Worm (Caenorhabditis elegans): Measurements from ENCODE around the gene F59B2.9.
A peak's percentile ranks its signal among the peaks of the same experiment; 100 is the strongest.

The F59B2.9 gene

ce11 chrIII:8984960-8985359 is 27.2 kb downstream of the F59B2.9 start:
- TF ChIP-seq eor-1 (tag; optimal IDR thresholded peaks at IDR 0.05) (no peak), ceh-28 (tag; optimal IDR thresholded peaks at IDR 0.05) (no peak), jun-1 (tag; optimal IDR thresholded peaks at IDR 0.05) (peak; percentile 38), snpc-4 (tag; optimal IDR thresholded peaks at IDR 0.05) (peak; percentile 46), pha-4 (tag; optimal IDR thresholded peaks at IDR 0.05) (peak; percentile 74), nhr-23 (tag; optimal IDR thresholded peaks at IDR 0.05) (peak; percentile 40), ceh-16 (tag; optimal IDR thresholded peaks at IDR 0.05) (no peak), tbx-2 (tag; optimal IDR thresholded peaks at IDR 0.05) (peak; percentile 9), pqm-1 (tag; optimal IDR thresholded peaks at IDR 0.05) (no peak), nhr-43 (tag; optimal IDR thresholded peaks at IDR 0.05; ENCODE audit: poor library complexity, severe bottlenecking) (no peak), R02D3.7 (tag; optimal IDR thresholded peaks at IDR 0.05) (peak; percentile 2), elt-2 (tag; optimal IDR thresholded peaks at IDR 0.05) (peak; percentile 31), skn-1 (tag; optimal IDR thresholded peaks at IDR 0.05) (no peak), nhr-11 (tag; optimal IDR thresholded peaks at IDR 0.05) (no peak), unc-39 (tag; optimal IDR thresholded peaks at IDR 0.05) (no peak), fkh-10 (GFP tag; optimal IDR thresholded peaks at IDR 0.05) (peak; percentile 7), zag-1 (tag; optimal IDR thresholded peaks at IDR 0.05) (no peak), nfya-1 (tag; optimal IDR thresholded peaks at IDR 0.05; ENCODE audit: insufficient read depth) (peak; percentile 85), nhr-28 (tag; optimal IDR thresholded peaks at IDR 0.05) (no peak), egl-27 (tag; optimal IDR thresholded peaks at IDR 0.05) (no peak), egl-5 (tag; optimal IDR thresholded peaks at IDR 0.05) (peak; percentile 86), ceh-82 (tag; optimal IDR thresholded peaks at IDR 0.05) (no peak), ztf-4 (tag; optimal IDR thresholded peaks at IDR 0.05) (no peak), nhr-67 (tag; optimal IDR thresholded peaks at IDR 0.05) (no peak), lin-39 (tag; optimal IDR thresholded peaks at IDR 0.05) (peak; percentile 61), lin-15B (tag; optimal IDR thresholded peaks at IDR 0.05) (peak; percentile 32), nhr-77 (tag; optimal IDR thresholded peaks at IDR 0.05) (no peak), lsy-12 (tag; optimal IDR thresholded peaks at IDR 0.05) (peak; percentile 11), hmg-11 (tag; optimal IDR thresholded peaks at IDR 0.05) (peak; percentile 39), nhr-25 (tag; optimal IDR thresholded peaks at IDR 0.05) (peak; percentile 54), fkh-2 (tag; optimal IDR thresholded peaks at IDR 0.05) (no peak), nhr-237 (tag; optimal IDR thresholded peaks at IDR 0.05) (no peak)

- TF ChIP-seq nhr-23 (tag; optimal IDR thresholded peaks at IDR 0.05) = no peak
- no peak for TF ChIP-seq fkh-10 (GFP tag; optimal IDR thresholded peaks at IDR 0.05)
- TF ChIP-seq lin-15B (tag; optimal IDR thresholded peaks at IDR 0.05) = no peak
- TF ChIP-seq unc-39 (tag; optimal IDR thresholded peaks at IDR 0.05) = no peak
- TF ChIP-seq nhr-67 (tag; optimal IDR thresholded peaks at IDR 0.05) = no peak
- TF ChIP-seq elt-2 (tag; optimal IDR thresholded peaks at IDR 0.05) = peak; percentile 45
- no peak for TF ChIP-seq egl-27 (tag; optimal IDR thresholded peaks at IDR 0.05)
- no peak for TF ChIP-seq ama-1 (optimal IDR thresholded peaks at IDR 0.05)
- peak; percentile 4 for TF ChIP-seq pqm-1 (tag; optimal IDR thresholded peaks at IDR 0.05)
- TF ChIP-seq unc-62 (GFP tag; optimal IDR thresholded peaks at IDR 0.05) = no peak
These were observed 27.8 kb downstream of the F59B2.9 start for ce11 chrIII:8984412-8984811.

- no peak for TF ChIP-seq hmg-11 (tag; optimal IDR thresholded peaks at IDR 0.05)
- TF ChIP-seq elt-3 (tag; optimal IDR thresholded peaks at IDR 0.05) = peak in 2 of 3 experiments; percentile 36 to 84
- TF ChIP-seq elt-2 (tag; optimal IDR thresholded peaks at IDR 0.05) = peak; percentile 1
- no peak for TF ChIP-seq R02D3.7 (tag; optimal IDR thresholded peaks at IDR 0.05)
- no peak for TF ChIP-seq ceh-28 (tag; optimal IDR thresholded peaks at IDR 0.05)
- no peak for TF ChIP-seq tbx-2 (tag; optimal IDR thresholded peaks at IDR 0.05)
- TF ChIP-seq ztf-4 (tag; optimal IDR thresholded peaks at IDR 0.05) = no peak
- no peak for TF ChIP-seq nhr-25 (tag; optimal IDR thresholded peaks at IDR 0.05)
- TF ChIP-seq nhr-28 (tag; optimal IDR thresholded peaks at IDR 0.05) = no peak
- TF ChIP-seq daf-12 (tag; optimal IDR thresholded peaks at IDR 0.05) = no peak
- TF ChIP-seq fkh-10 (GFP tag; optimal IDR thresholded peaks at IDR 0.05) = no peak
- TF ChIP-seq ceh-9 (tag; optimal IDR thresholded peaks at IDR 0.05) = no peak
- no peak for TF ChIP-seq mdl-1 (tag; optimal IDR thresholded peaks at IDR 0.05)
- no peak for TF ChIP-seq ceh-16 (tag; optimal IDR thresholded peaks at IDR 0.05)
- TF ChIP-seq nhr-77 (tag; optimal IDR thresholded peaks at IDR 0.05) = no peak
- no peak for TF ChIP-seq egl-27 (tag; optimal IDR thresholded peaks at IDR 0.05)
- peak; percentile 67 for TF ChIP-seq nhr-23 (tag; optimal IDR thresholded peaks at IDR 0.05)
- no peak for TF ChIP-seq nhr-237 (tag; optimal IDR thresholded peaks at IDR 0.05)
- TF ChIP-seq snpc-4 (tag; optimal IDR thresholded peaks at IDR 0.05) = no peak
- TF ChIP-seq fkh-2 (tag; optimal IDR thresholded peaks at IDR 0.05) = no peak
- no peak for TF ChIP-seq egl-5 (tag; optimal IDR thresholded peaks at IDR 0.05)
- TF ChIP-seq ztf-11 (tag; optimal IDR thresholded peaks at IDR 0.05) = no peak
- no peak for TF ChIP-seq nfya-1 (tag; optimal IDR thresholded peaks at IDR 0.05; ENCODE audit: insufficient read depth)
- TF ChIP-seq nhr-67 (tag; optimal IDR thresholded peaks at IDR 0.05) = no peak
- TF ChIP-seq nhr-43 (tag; optimal IDR thresholded peaks at IDR 0.05; ENCODE audit: poor library complexity, severe bottlenecking) = peak; percentile 48
- no peak for TF ChIP-seq mml-1 (tag; optimal IDR thresholded peaks at IDR 0.05)
- TF ChIP-seq lin-39 (tag; optimal IDR thresholded peaks at IDR 0.05) = no peak
- no peak for TF ChIP-seq nhr-11 (tag; optimal IDR thresholded peaks at IDR 0.05)
- no peak for TF ChIP-seq fos-1 (tag; optimal IDR thresholded peaks at IDR 0.05)
- no peak for TF ChIP-seq lsy-12 (tag; optimal IDR thresholded peaks at IDR 0.05)
- TF ChIP-seq sea-2 (GFP tag; optimal IDR thresholded peaks at IDR 0.05) = no peak
- TF ChIP-seq ama-1 (optimal IDR thresholded peaks at IDR 0.05) = peak; percentile 59
- no peak for TF ChIP-seq eor-1 (tag; optimal IDR thresholded peaks at IDR 0.05)
- no peak for TF ChIP-seq unc-62 (GFP tag; optimal IDR thresholded peaks at IDR 0.05)
- TF ChIP-seq nhr-76 (tag; optimal IDR thresholded peaks at IDR 0.05) = no peak
- no peak for TF ChIP-seq elt-1 (tag; optimal IDR thresholded peaks at IDR 0.05)
- TF ChIP-seq pqm-1 (tag; optimal IDR thresholded peaks at IDR 0.05) = peak; percentile 15
- no peak for TF ChIP-seq ZK546.5 (tag; optimal IDR thresholded peaks at IDR 0.05)
- TF ChIP-seq zag-1 (tag; optimal IDR thresholded peaks at IDR 0.05) = no peak
- no peak for TF ChIP-seq unc-39 (tag; optimal IDR thresholded peaks at IDR 0.05)
These were observed 28.4 kb downstream of the F59B2.9 start for ce11 chrIII:8983811-8984210.
